Worm (Caenorhabditis elegans): ENCODE results near the gene dpl-1.

DNA sequence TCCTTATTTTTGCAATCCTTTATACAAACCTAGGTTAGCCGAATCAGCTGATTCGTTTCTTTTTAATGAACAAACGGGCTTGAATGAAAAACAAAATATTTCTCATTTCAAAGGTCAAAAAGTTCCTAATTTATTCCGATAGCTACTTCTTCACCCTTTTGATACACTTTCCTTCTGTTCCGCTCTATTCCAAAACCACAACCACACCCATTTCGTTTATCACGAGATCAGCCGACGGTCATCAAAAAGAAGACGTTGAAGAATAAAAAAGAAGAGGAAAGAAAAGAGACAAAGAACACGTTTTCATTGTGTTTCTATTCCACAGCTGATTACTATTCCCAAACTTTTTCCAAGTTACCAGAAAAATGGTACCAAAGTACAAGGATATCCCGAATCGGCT, 21.6 kb upstream of the dpl-1 start:
- TF ChIP-seq snpc-4 (tag; optimal IDR thresholded peaks at IDR 0.05) (no peak), ceh-9 (tag; optimal IDR thresholded peaks at IDR 0.05) (no peak), lin-15B (tag; optimal IDR thresholded peaks at IDR 0.05) (no peak), nhr-237 (tag; optimal IDR thresholded peaks at IDR 0.05) (no peak), nhr-25 (tag; optimal IDR thresholded peaks at IDR 0.05) (no peak), unc-62 (GFP tag; optimal IDR thresholded peaks at IDR 0.05) (no peak), nhr-12 (tag; optimal IDR thresholded peaks at IDR 0.05) (no peak), sea-2 (GFP tag; optimal IDR thresholded peaks at IDR 0.05) (no peak), ama-1 (optimal IDR thresholded peaks at IDR 0.05) (no peak), zag-1 (tag; optimal IDR thresholded peaks at IDR 0.05) (no peak), fos-1 (tag; optimal IDR thresholded peaks at IDR 0.05) (no peak), nhr-11 (tag; optimal IDR thresholded peaks at IDR 0.05) (no peak), unc-39 (tag; optimal IDR thresholded peaks at IDR 0.05) (no peak)

Measured in whole organism, L3 larva.